Fruit fly (Drosophila melanogaster) whole organism, embryonic: Measurements from ENCODE around the gene CG31321.

Source experiments
- B-H1 ChIP-seq: fragments of 200-800 bp; sonication (Bioruptor generic); IDR thresholded peaks from 3 replicates; pipeline ENCODE4 v1.3.6; 2022; ENCODE audit warnings: missing biosample characterization, missing genetic modification characterization
- Bgb ChIP-seq: fragments of 200-800 bp; sonication (Bioruptor generic); IDR thresholded peaks from 2 replicates; pipeline ENCODE4 v1.3.6; 2022; ENCODE audit warnings: missing biosample characterization, missing genetic modification characterization; ENCODE audit not compliant: partially characterized antibody
- BtbVII ChIP-seq: fragments of 200-800 bp; sonication (Bioruptor generic); optimal IDR thresholded peaks from 3 replicates; lab custom pipeline; 2017; ENCODE audit warnings: missing biosample characterization, mild to moderate bottlenecking, missing genetic modification characterization
- CG1024 ChIP-seq: fragments of 200-800 bp; sonication (Bioruptor generic); IDR thresholded peaks from 2 replicates; pipeline ENCODE4 v1.3.6; 2022; ENCODE audit warnings: missing biosample characterization, missing genetic modification characterization
- CG10565 ChIP-seq: fragments of 200-800 bp; sonication (Bioruptor generic); optimal IDR thresholded peaks from 3 replicates; lab custom pipeline; 2016; ENCODE audit warnings: missing biosample characterization, mild to moderate bottlenecking, missing genetic modification characterization
- CG11247 ChIP-seq: fragments of 200-800 bp; sonication (Bioruptor generic); IDR thresholded peaks from 2 replicates; pipeline ENCODE4 v1.3.6; 2022; ENCODE audit warnings: missing biosample characterization, missing genetic modification characterization
- CG11504 ChIP-seq: fragments of 200-800 bp; sonication (Bioruptor generic); optimal IDR thresholded peaks from 3 replicates; lab custom pipeline; 2019; ENCODE audit warnings: missing biosample characterization, mild to moderate bottlenecking, missing genetic modification characterization, moderate library complexity
- CG12104 ChIP-seq: fragments of 200-800 bp; sonication (Bioruptor generic); optimal IDR thresholded peaks from 3 replicates; lab custom pipeline; 2016; ENCODE audit warnings: missing biosample characterization, missing genetic modification characterization
- CG12744 ChIP-seq: fragments of 200-800 bp; sonication (Bioruptor generic); optimal IDR thresholded peaks from 2 replicates; lab custom pipeline; 2016; ENCODE audit warnings: missing biosample characterization, missing genetic modification characterization
- CG13296 ChIP-seq: fragments of 200-800 bp; sonication (Bioruptor generic); optimal IDR thresholded peaks from 3 replicates; lab custom pipeline; 2018; ENCODE audit warnings: missing biosample characterization, mild to moderate bottlenecking, missing genetic modification characterization
- CG15601 ChIP-seq: fragments of 200-800 bp; sonication (Bioruptor generic); optimal IDR thresholded peaks from 3 replicates; lab custom pipeline; 2019; ENCODE audit warnings: missing biosample characterization, mild to moderate bottlenecking, missing genetic modification characterization, moderate library complexity
- CG17612 ChIP-seq: fragments of 200-800 bp; sonication (Bioruptor generic); IDR thresholded peaks from 2 replicates; pipeline ENCODE4 v1.3.6; 2022; ENCODE audit warnings: missing biosample characterization, missing genetic modification characterization
- CG18262 ChIP-seq: fragments of 200-800 bp; optimal IDR thresholded peaks from 3 replicates; lab custom pipeline; 2019; ENCODE audit warnings: missing biosample characterization, mild to moderate bottlenecking, missing genetic modification characterization, moderate library complexity
- CG2875 ChIP-seq: fragments of 200-800 bp; sonication (Bioruptor generic); optimal IDR thresholded peaks from 2 replicates; lab custom pipeline; 2017; ENCODE audit warnings: missing biosample characterization, mild to moderate bottlenecking, missing genetic modification characterization, missing genetic modification reagents
- CG2889 ChIP-seq: fragments of 200-800 bp; sonication (Bioruptor generic); IDR thresholded peaks from 3 replicates; pipeline ENCODE4 v1.3.6; 2022; ENCODE audit warnings: missing biosample characterization, missing genetic modification characterization
- CG32767 ChIP-seq: fragments of 200-800 bp; sonication (Bioruptor generic); IDR thresholded peaks from 2 replicates; pipeline ENCODE4 v1.3.6; 2022; ENCODE audit warnings: missing biosample characterization, missing genetic modification characterization
- CG34224 ChIP-seq: fragments of 200-800 bp; sonication (Bioruptor generic); IDR thresholded peaks from 3 replicates; pipeline ENCODE4 v1.3.6; 2022; ENCODE audit warnings: missing biosample characterization, missing genetic modification characterization; ENCODE audit not compliant: partially characterized antibody
- CG3726 ChIP-seq: fragments of 200-800 bp; sonication (Bioruptor generic); IDR thresholded peaks from 3 replicates; pipeline ENCODE4, ENCODE4 v1.3.6; 2022; ENCODE audit warnings: missing biosample characterization, missing genetic modification characterization
- CG3847 ChIP-seq: fragments of 200-800 bp; sonication (Bioruptor generic); IDR thresholded peaks from 2 replicates; pipeline ENCODE4 v1.3.6; 2022; ENCODE audit warnings: missing biosample characterization, missing genetic modification characterization
- CG4424 ChIP-seq: fragments of 200-800 bp; sonication (Bioruptor generic); optimal IDR thresholded peaks from 3 replicates; lab custom pipeline; 2016; ENCODE audit warnings: missing biosample characterization, missing genetic modification characterization
- CG4820 ChIP-seq: fragments of 200-800 bp; sonication (Bioruptor generic); optimal IDR thresholded peaks from 3 replicates; lab custom pipeline; 2016; ENCODE audit warnings: missing biosample characterization, missing genetic modification characterization
- CG8765 ChIP-seq: fragments of 200-800 bp; sonication (Bioruptor generic); IDR thresholded peaks from 2 replicates; pipeline ENCODE4 v1.3.6; 2022; ENCODE audit warnings: missing biosample characterization, missing genetic modification characterization
- CG9817 ChIP-seq: fragments of 200-800 bp; sonication (Bioruptor generic); optimal IDR thresholded peaks from 2 replicates; lab custom pipeline; 2018; ENCODE audit warnings: missing biosample characterization, mild to moderate bottlenecking, missing genetic modification characterization, moderate library complexity
- D ChIP-seq, 2 experiments: fragments of 200-800 bp in 1 of 2; fragments of >200 bp in 1 of 2; sonication (Bioruptor generic) in 1 of 2; optimal IDR thresholded peaks; 2 replicates in 1 of 2; 3 replicates in 1 of 2; lab custom pipeline; 2017; ENCODE audit warnings: mild to moderate bottlenecking in 1 of 2, missing biosample characterization in 1 of 2, missing genetic modification characterization in 1 of 2, missing genetic modification reagents in 1 of 2
- Deaf1 ChIP-seq: fragments of 200-800 bp; optimal IDR thresholded peaks from 3 replicates; lab custom pipeline; 2019; ENCODE audit warnings: missing biosample characterization, mild to moderate bottlenecking, missing genetic modification characterization, moderate library complexity
- H2.0 ChIP-seq: fragments of 200-800 bp; sonication (Bioruptor generic); IDR thresholded peaks from 2 replicates; pipeline ENCODE4 v1.3.6; 2022; ENCODE audit warnings: missing biosample characterization, missing genetic modification characterization
- HmgZ ChIP-seq: fragments of 200-800 bp; sonication (Bioruptor generic); optimal IDR thresholded peaks from 2 replicates; lab custom pipeline; 2018; ENCODE audit warnings: missing biosample characterization, mild to moderate bottlenecking, missing genetic modification characterization
- Kr ChIP-seq: fragments of 200-800 bp; sonication (Bioruptor generic); optimal IDR thresholded peaks from 2 replicates; lab custom pipeline; 2017; ENCODE audit warnings: missing biosample characterization, mild to moderate bottlenecking, missing genetic modification characterization
- NfI ChIP-seq: fragments of 200-800 bp; sonication (Bioruptor generic); optimal IDR thresholded peaks from 3 replicates; lab custom pipeline; 2018; ENCODE audit warnings: missing biosample characterization, mild to moderate bottlenecking, missing genetic modification characterization, moderate library complexity
- Opbp ChIP-seq: fragments of 200-800 bp; sonication (Bioruptor generic); IDR thresholded peaks from 3 replicates; pipeline ENCODE4 v1.3.6; 2022; ENCODE audit warnings: missing biosample characterization, missing genetic modification characterization; ENCODE audit not compliant: partially characterized antibody
- amos ChIP-seq: fragments of 200-800 bp; sonication (Bioruptor generic); IDR thresholded peaks from 2 replicates; pipeline ENCODE4 v1.3.6; 2022; ENCODE audit warnings: missing biosample characterization, missing genetic modification characterization; ENCODE audit not compliant: partially characterized antibody
- aop ChIP-seq: fragments of 200-800 bp; sonication (Bioruptor generic); IDR thresholded peaks from 2 replicates; pipeline ENCODE4 v1.3.6; 2022; ENCODE audit warnings: missing biosample characterization, missing genetic modification characterization
- cato ChIP-seq: fragments of 200-800 bp; sonication (Bioruptor generic); optimal IDR thresholded peaks from 2 replicates; lab custom pipeline; 2016; ENCODE audit warnings: missing biosample characterization, missing genetic modification characterization, borderline replicate concordance
- chinmo ChIP-seq: fragments of 200-800 bp; sonication (Bioruptor generic); IDR thresholded peaks from 4 replicates; pipeline ENCODE4 v1.3.6; 2022; ENCODE audit warnings: missing biosample characterization, missing genetic modification characterization; ENCODE audit not compliant: partially characterized antibody
- ci ChIP-seq: fragments of 200-800 bp; sonication (Bioruptor generic); IDR thresholded peaks from 3 replicates; pipeline ENCODE4 v1.3.6; 2022; ENCODE audit warnings: missing biosample characterization, missing genetic modification characterization
- croc ChIP-seq: fragments of 200-800 bp; sonication (Bioruptor generic); conservative IDR thresholded peaks from 3 replicates; pipeline ENCODE4 v1.3.6; 2022; ENCODE audit warnings: missing biosample characterization, missing genetic modification characterization
- cwo ChIP-seq: fragments of 200-800 bp; sonication (Bioruptor generic); optimal IDR thresholded peaks from 3 replicates; lab custom pipeline; 2017; ENCODE audit warnings: missing biosample characterization, missing genetic modification characterization, mild to moderate bottlenecking, moderate library complexity, missing genetic modification reagents
- da ChIP-seq: fragments of 200-800 bp; sonication (Bioruptor generic); optimal IDR thresholded peaks from 2 replicates; lab custom pipeline; 2016; ENCODE audit warnings: missing biosample characterization, missing genetic modification characterization
- dpn ChIP-seq, 2 experiments: fragments of 200-800 bp; sonication (Bioruptor generic); optimal IDR thresholded peaks; 3 replicates each; lab custom pipeline; 2016; ENCODE audit warnings: missing biosample characterization in 2 of 2, missing genetic modification characterization in 2 of 2
- ewg ChIP-seq: fragments of 200-800 bp; sonication (Bioruptor generic); optimal IDR thresholded peaks from 3 replicates; lab custom pipeline; 2017; ENCODE audit warnings: mild to moderate bottlenecking, missing biosample characterization, missing genetic modification reagents, missing genetic modification characterization
- gcm2 ChIP-seq: fragments of 200-800 bp; sonication (Bioruptor generic); optimal IDR thresholded peaks from 2 replicates; lab custom pipeline; 2016; ENCODE audit warnings: missing biosample characterization, missing genetic modification characterization
- gem ChIP-seq: fragments of 200-800 bp; sonication (Bioruptor generic); optimal IDR thresholded peaks from 2 replicates; lab custom pipeline; 2019; ENCODE audit warnings: missing biosample characterization, mild to moderate bottlenecking, missing genetic modification characterization, moderate library complexity
- gsb-n ChIP-seq: fragments of 200-800 bp; sonication (Bioruptor generic); optimal IDR thresholded peaks from 3 replicates; lab custom pipeline; 2018; ENCODE audit warnings: missing biosample characterization, mild to moderate bottlenecking, missing genetic modification characterization
- pum ChIP-seq: fragments of 200-800 bp; sonication (Bioruptor generic); optimal IDR thresholded peaks from 2 replicates; lab custom pipeline; 2016; ENCODE audit warnings: missing biosample characterization, missing genetic modification characterization
- ranshi ChIP-seq: fragments of 200-800 bp; sonication (Bioruptor generic); IDR thresholded peaks from 2 replicates; pipeline ENCODE4 v1.3.6; 2022; ENCODE audit warnings: missing biosample characterization, missing genetic modification characterization
- ro ChIP-seq: fragments of 200-800 bp; sonication (Bioruptor generic); IDR thresholded peaks from 2 replicates; pipeline ENCODE4 v1.3.6; 2022; ENCODE audit warnings: missing biosample characterization, missing genetic modification characterization
- sug ChIP-seq: fragments of 200-800 bp; optimal IDR thresholded peaks from 2 replicates; lab custom pipeline; 2019; ENCODE audit warnings: missing biosample characterization, mild to moderate bottlenecking, missing genetic modification characterization, moderate library complexity
- tna ChIP-seq: fragments of 200-800 bp; sonication (Bioruptor generic); IDR thresholded peaks from 2 replicates; pipeline ENCODE4 v1.3.6; 2022; ENCODE audit warnings: missing biosample characterization, missing genetic modification characterization; ENCODE audit not compliant: partially characterized antibody
- tup ChIP-seq: fragments of 200-800 bp; sonication (Bioruptor generic); optimal IDR thresholded peaks from 2 replicates; lab custom pipeline; 2016; ENCODE audit warnings: missing biosample characterization, mild to moderate bottlenecking, missing genetic modification characterization, moderate library complexity
- zf30C ChIP-seq: fragments of 200-800 bp; sonication (Bioruptor generic); optimal IDR thresholded peaks from 3 replicates; lab custom pipeline; 2018; ENCODE audit warnings: missing biosample characterization, mild to moderate bottlenecking, missing genetic modification characterization

The CG31321 gene

DNA sequence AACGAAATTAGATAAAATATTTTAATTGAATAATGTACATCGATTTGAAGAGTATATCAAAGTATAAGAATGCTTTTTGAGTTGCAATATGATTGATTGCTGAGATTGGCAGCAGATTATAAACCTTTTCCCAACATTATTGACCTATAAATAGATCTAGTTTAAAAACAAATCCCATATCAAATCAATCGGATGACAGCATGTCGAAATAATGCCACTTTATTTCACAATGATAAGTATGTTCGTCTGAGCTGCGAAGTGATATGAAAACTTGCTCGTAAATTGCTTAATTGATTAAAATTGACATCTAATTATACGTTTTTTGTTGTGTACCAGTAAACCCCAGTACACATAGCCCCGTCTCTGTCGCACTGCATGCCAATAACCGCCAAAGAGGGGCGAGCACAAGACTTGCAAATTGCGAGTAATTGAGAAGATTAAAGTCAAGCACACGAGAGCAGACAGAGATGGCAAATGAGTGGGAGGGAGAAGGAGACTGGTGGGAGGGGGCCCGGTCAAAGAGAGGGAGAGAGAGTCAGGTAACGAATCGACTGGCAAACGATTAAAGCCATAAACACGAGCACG lies 27.0 kb upstream of the CG31321 start (continued):
- peak; percentile 6 for TF ChIP-seq ewg (GFP tag; lab: Kevin White, UChicago)
- peak; percentile 25 to 63 for TF ChIP-seq dpn (GFP tag; optimal IDR thresholded peaks at IDR 0.05; lab: Kevin White, UChicago)
- TF ChIP-seq Bgb (GFP tag; lab: Robert Waterston, UW), result no peak
- no peak for TF ChIP-seq CG3726 (GFP tag; lab: Robert Waterston, UW)
- peak; percentile 45 for TF ChIP-seq CG9817 (tag; lab: Kevin White, UChicago)
- no peak for TF ChIP-seq CG2889 (GFP tag; lab: Robert Waterston, UW)
- no peak for TF ChIP-seq amos (GFP tag; lab: Robert Waterston, UW)
- no peak for TF ChIP-seq CG2875
- no peak for TF ChIP-seq tna (GFP tag; lab: Robert Waterston, UW)
- TF ChIP-seq CG15601 (tag; lab: Kevin White, UChicago), result no peak
- TF ChIP-seq aop (GFP tag; lab: Robert Waterston, UW), result no peak
- TF ChIP-seq CG17612 (GFP tag; lab: Robert Waterston, UW), result no peak
- TF ChIP-seq cwo (GFP tag; lab: Kevin White, UChicago), result no peak
- TF ChIP-seq Opbp, result no peak
- TF ChIP-seq CG11247 (GFP tag; lab: Robert Waterston, UW), result no peak
- no peak for TF ChIP-seq B-H1 (GFP tag; lab: Robert Waterston, UW)
- no peak for TF ChIP-seq CG12744 (GFP tag; lab: Kevin White, UChicago)
- no peak for TF ChIP-seq CG8765 (GFP tag; lab: Robert Waterston, UW)
- no peak for TF ChIP-seq ranshi (GFP tag; lab: Robert Waterston, UW)
- TF ChIP-seq D (optimal IDR thresholded peaks at IDR 0.05; lab: Kevin White, UChicago), result no peak
- no peak for TF ChIP-seq D (GFP tag; optimal IDR thresholded peaks at IDR 0.05; lab: Kevin White, UChicago)
- no peak for TF ChIP-seq CG18262 (tag; lab: Kevin White, UChicago)
- TF ChIP-seq CG1024 (GFP tag; lab: Robert Waterston, UW), result no peak
- TF ChIP-seq CG4424 (GFP tag; lab: Kevin White, UChicago), result no peak
- no peak for TF ChIP-seq Kr (GFP tag; lab: Kevin White, UChicago)
- no peak for TF ChIP-seq BtbVII (GFP tag; lab: Kevin White, UChicago)
- TF ChIP-seq CG34224 (GFP tag; lab: Robert Waterston, UW), result no peak
- peak; percentile 22 for TF ChIP-seq CG11504 (tag; lab: Kevin White, UChicago)
- TF ChIP-seq ro, result no peak
- no peak for TF ChIP-seq gsb-n (tag; lab: Kevin White, UChicago)
- no peak for TF ChIP-seq gcm2 (GFP tag; lab: Kevin White, UChicago)
- TF ChIP-seq da (GFP tag; lab: Kevin White, UChicago), result no peak
- no peak for TF ChIP-seq sug (tag; lab: Kevin White, UChicago)
- TF ChIP-seq CG13296, result no peak
- peak; percentile 19 for TF ChIP-seq NfI (GFP tag; lab: Kevin White, UChicago)
- no peak for TF ChIP-seq pum (GFP tag; lab: Kevin White, UChicago)
- no peak for TF ChIP-seq CG10565
- no peak for TF ChIP-seq CG12104 (GFP tag; lab: Kevin White, UChicago)
- TF ChIP-seq HmgZ (tag; lab: Kevin White, UChicago), result peak; percentile 4
- TF ChIP-seq zf30C (GFP tag; lab: Kevin White, UChicago), result no peak
- no peak for TF ChIP-seq CG32767 (GFP tag; lab: Robert Waterston, UW)
- no peak for TF ChIP-seq CG3847 (GFP tag; lab: Robert Waterston, UW)
- TF ChIP-seq gem (tag; lab: Kevin White, UChicago), result peak; percentile 71
- no peak for TF ChIP-seq tup (GFP tag; lab: Kevin White, UChicago)
- TF ChIP-seq CG4820 (GFP tag; lab: Kevin White, UChicago), result no peak
- TF ChIP-seq Deaf1 (tag; lab: Kevin White, UChicago), result no peak
- no peak for TF ChIP-seq ci (GFP tag; lab: Robert Waterston, UW)
- no peak for TF ChIP-seq chinmo
- no peak for TF ChIP-seq H2.0 (GFP tag; lab: Robert Waterston, UW)
- no peak for TF ChIP-seq cato (GFP tag; lab: Kevin White, UChicago)
- TF ChIP-seq croc (GFP tag; lab: Robert Waterston, UW), result no peak
